Fruit fly (Drosophila melanogaster): ENCODE results near the gene CG13998.

The CG13998 gene

DNA sequence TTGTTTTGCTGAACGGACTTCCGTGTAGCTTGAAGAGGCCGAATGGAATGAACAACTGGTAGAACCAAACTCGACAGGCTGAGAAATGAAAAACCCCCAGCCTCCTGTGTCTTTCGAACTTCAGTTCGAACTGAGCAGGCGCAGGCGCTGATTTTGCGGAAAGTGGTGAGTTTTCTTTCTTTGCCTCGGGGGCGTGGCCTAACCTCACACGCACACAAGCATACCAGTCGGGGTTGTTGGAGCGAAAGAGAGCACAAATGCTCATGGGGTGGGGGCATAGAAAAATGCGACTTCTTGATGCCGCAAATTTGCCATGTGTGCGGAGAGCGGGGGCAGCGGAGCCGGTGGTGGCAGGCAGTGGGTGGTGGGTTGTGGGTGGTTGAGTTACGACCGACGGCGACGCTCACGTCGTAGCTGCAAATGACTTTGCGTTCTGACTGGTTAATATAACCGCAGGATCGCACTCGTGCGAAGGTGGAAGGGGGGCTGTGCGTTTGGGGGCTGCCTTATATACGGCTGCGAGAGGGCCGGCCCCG is 32.9 kb downstream of the CG13998 start, which contains the start of gene CG9016:
Gene CG9016, minus strand, starts transcription at position 51 of the 536 bp plus-strand sequence.
- TF ChIP-seq usp (GFP tag; optimal IDR thresholded peaks at IDR 0.05) (no peak), Dll (optimal IDR thresholded peaks at IDR 0.05) (no peak), pan (optimal IDR thresholded peaks at IDR 0.05) (no peak), CG8478 (optimal IDR thresholded peaks at IDR 0.05) (no peak), psq (optimal IDR thresholded peaks at IDR 0.05) (no peak), EcR (GFP tag; optimal IDR thresholded peaks at IDR 0.05) (no peak)

- no peak for TF ChIP-seq usp (GFP tag; optimal IDR thresholded peaks at IDR 0.05)
Observed at dm6 chr2L:5910189-5910588, 46.4 kb downstream of the CG13998 start, which contains the start of gene CG14000. Gene CG14000, minus strand, starts transcription at chr2L:5910289.

DNA sequence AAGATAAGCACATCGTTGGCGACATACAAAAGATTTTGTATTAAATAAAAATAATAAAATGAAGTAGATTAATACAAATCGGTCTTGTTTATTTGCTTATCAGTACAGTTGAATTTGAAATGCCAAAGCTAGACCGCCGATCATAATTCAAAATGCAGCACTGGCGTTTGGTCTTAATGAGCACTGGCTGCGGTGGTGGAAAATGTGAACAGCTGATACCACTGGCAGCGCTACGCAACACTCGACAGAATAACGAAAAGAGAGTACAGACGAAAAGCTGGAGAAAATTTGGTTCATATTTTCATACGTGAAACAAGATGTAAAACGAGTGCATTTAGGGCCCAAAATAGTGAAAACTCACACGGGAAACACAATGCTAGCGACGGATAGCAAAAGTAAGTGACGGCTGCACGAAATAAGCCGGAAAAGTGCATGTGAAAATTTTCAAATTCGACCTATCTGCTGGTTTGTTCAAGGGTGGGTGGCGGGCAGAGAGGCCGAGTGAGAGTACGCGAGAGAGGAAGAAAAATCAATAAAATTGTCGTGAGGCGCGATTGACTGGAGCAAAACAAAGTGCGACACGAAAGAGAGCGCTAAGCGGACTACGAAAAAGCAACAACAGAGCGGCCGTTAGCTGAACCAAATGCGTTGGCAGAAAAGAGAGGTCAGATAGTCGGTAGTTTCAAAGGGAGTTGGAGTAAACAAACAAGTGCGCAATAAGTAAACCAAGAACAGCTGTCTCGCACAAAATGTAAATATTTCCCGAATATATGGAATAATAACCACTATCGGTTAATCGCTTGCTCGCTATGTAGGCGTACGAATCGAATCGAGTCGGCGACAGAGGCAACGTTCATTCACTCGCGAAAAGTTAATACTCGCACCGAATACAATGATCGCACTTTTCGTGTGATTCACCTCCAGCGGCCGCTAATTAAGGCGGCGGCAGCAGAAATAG is 49.4 kb downstream of the CG13998 start, which contains the start of gene bchs:
Gene bchs, plus strand, starts transcription at position 277 of the 958 bp plus-strand sequence.
- TF ChIP-seq EcR (GFP tag; optimal IDR thresholded peaks at IDR 0.05) = no peak
- peak; percentile 76 for TF ChIP-seq Dll (optimal IDR thresholded peaks at IDR 0.05)
- TF ChIP-seq psq (optimal IDR thresholded peaks at IDR 0.05) = peak; percentile 42
- TF ChIP-seq CG8478 (optimal IDR thresholded peaks at IDR 0.05) = no peak
- no peak for TF ChIP-seq usp (GFP tag; optimal IDR thresholded peaks at IDR 0.05)
- TF ChIP-seq pan (optimal IDR thresholded peaks at IDR 0.05) = no peak

Data from whole organism.